Fruit fly (Drosophila melanogaster) whole organism, prepupa: ENCODE data around the gene mei-P22.

Experiments used
- CG6276 ChIP-seq: fragments of 200-800 bp; sonication (Bioruptor generic); optimal IDR thresholded peaks from 2 replicates; lab custom pipeline; 2017; ENCODE audit warnings: missing biosample characterization, mild to moderate bottlenecking, missing genetic modification characterization
- CG8632 ChIP-seq: fragments of 200-800 bp; sonication (Bioruptor generic); optimal IDR thresholded peaks from 3 replicates; lab custom pipeline; 2016; ENCODE audit warnings: missing biosample characterization, missing genetic modification characterization
- esn ChIP-seq: fragments of 200-800 bp; sonication (Bioruptor generic); optimal IDR thresholded peaks from 2 replicates; lab custom pipeline; 2016; ENCODE audit warnings: missing biosample characterization, mild to moderate bottlenecking, missing genetic modification characterization, moderate library complexity

DNA sequence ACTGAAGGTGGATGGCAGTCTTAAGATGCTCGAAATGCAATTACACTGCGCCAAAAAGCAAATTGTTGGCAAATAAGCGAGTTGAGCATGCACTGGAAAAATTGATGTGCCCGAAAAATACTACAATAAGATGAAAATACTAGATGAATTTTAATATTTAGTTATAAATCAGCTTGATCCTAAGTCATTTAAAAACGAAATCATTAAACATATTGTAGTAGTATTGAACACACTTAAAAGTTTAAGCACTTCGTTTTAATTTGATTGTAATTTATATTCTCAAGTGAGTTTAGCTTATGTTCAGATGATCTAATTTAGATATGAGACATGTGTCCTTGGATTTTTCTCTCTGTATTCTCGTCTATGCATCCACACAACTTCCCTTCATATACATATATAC lies 18.3 kb downstream of the mei-P22 start:
- TF ChIP-seq esn (GFP tag; lab: Kevin White, UChicago) (peak; percentile 22), CG6276 (GFP tag; lab: Kevin White, UChicago) (peak; percentile 45), CG8632 (peak; percentile 40)
